Fruit fly (Drosophila melanogaster) whole organism, pupa: ENCODE data around the gene sol.

Source experiments
- CG17806 ChIP-seq: fragments of 200-800 bp; sonication (Bioruptor generic); optimal IDR thresholded peaks from 2 replicates; lab custom pipeline; 2018; ENCODE audit warnings: missing biosample characterization, mild to moderate bottlenecking, missing genetic modification characterization, moderate library complexity
- CG34367 ChIP-seq: fragments of 200-800 bp; sonication (Bioruptor generic); optimal IDR thresholded peaks from 2 replicates; lab custom pipeline; 2018; ENCODE audit warnings: missing biosample characterization, mild to moderate bottlenecking, missing genetic modification characterization
- CG4496 ChIP-seq: fragments of 200-800 bp; sonication (Bioruptor generic); IDR thresholded peaks from 3 replicates; pipeline ENCODE4 v1.3.6; 2022; ENCODE audit warnings: missing biosample characterization, missing genetic modification characterization
- D1 ChIP-seq: fragments of 200-800 bp; sonication (Bioruptor generic); optimal IDR thresholded peaks from 2 replicates; lab custom pipeline; 2018; ENCODE audit warnings: missing biosample characterization, mild to moderate bottlenecking, missing genetic modification characterization, moderate library complexity
- EcR ChIP-seq: fragments of 200-800 bp; sonication (Bioruptor generic); optimal IDR thresholded peaks from 3 replicates; lab custom pipeline; 2019; ENCODE audit warnings: missing biosample characterization, missing genetic modification characterization, mild to moderate bottlenecking, moderate library complexity, missing genetic modification reagents
- Pif1B ChIP-seq: fragments of 200-800 bp; sonication (Bioruptor generic); optimal IDR thresholded peaks from 3 replicates; lab custom pipeline; 2016; ENCODE audit warnings: missing biosample characterization, missing genetic modification characterization

DNA sequence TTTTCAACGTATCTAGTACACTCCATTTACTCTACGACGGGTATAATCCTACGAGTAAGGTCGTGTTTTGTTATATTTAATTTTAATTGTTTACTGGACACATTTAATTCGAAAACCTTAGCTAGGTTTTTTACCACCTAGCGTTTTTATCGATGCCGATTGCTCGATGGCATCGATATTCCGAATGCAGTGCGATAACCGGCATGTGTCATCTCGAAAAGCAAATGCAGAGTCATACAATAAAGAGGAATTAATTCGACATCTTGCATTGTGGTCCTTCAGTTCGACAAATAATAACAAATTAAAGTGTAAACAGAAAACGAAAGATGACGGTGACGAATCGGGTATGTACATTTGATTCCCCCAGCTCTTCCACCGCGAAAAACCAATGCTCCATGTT lies 34.2 kb upstream of the sol start, which contains the start of gene Rpt6:
- TF ChIP-seq EcR (GFP tag; lab: Kevin White, UChicago) = no peak
- TF ChIP-seq CG17806 (tag; lab: Kevin White, UChicago) = no peak
- no peak for TF ChIP-seq CG34367 (tag; lab: Kevin White, UChicago)
- no peak for TF ChIP-seq D1 (tag; lab: Kevin White, UChicago)
- no peak for TF ChIP-seq Pif1B
- TF ChIP-seq CG4496 (GFP tag; lab: Robert Waterston, UW) = no peak
